Fruit fly (Drosophila melanogaster): ENCODE measurements around the gene Pus7.

Pus7 gene

dm6 chr3L:8554024-8554642 lies 44.3 kb downstream of the Pus7 start (continued):
- TF ChIP-seq gt (GFP tag; IDR thresholded peaks at IDR 0.05) (no peak), pfk (GFP tag; optimal IDR thresholded peaks at IDR 0.05) (no peak), CG30431 (GFP tag; optimal IDR thresholded peaks at IDR 0.05) (no peak), CG3407 (GFP tag; optimal IDR thresholded peaks at IDR 0.05) (no peak), repo (GFP tag; optimal IDR thresholded peaks at IDR 0.05) (no peak), CG12769 (tag; optimal IDR thresholded peaks at IDR 0.05) (peak; percentile 13), kni (GFP tag; optimal IDR thresholded peaks at IDR 0.05) (no peak), CG33557 (GFP tag; optimal IDR thresholded peaks at IDR 0.05) (no peak), Mad (GFP tag; optimal IDR thresholded peaks at IDR 0.05) (no peak), CG10274 (GFP tag; optimal IDR thresholded peaks at IDR 0.05) (no peak), CG34376 (GFP tag; optimal IDR thresholded peaks at IDR 0.05) (peak; percentile 19), CG10321 (GFP tag; IDR thresholded peaks at IDR 0.05) (no peak), CG1529 (GFP tag; optimal IDR thresholded peaks at IDR 0.05) (no peak), Hmx (GFP tag; optimal IDR thresholded peaks at IDR 0.05) (no peak), tap (tag; optimal IDR thresholded peaks at IDR 0.05) (no peak), CG1603 (tag; optimal IDR thresholded peaks at IDR 0.05) (no peak), ac (GFP tag; optimal IDR thresholded peaks at IDR 0.05) (no peak), Oli (tag; optimal IDR thresholded peaks at IDR 0.05) (no peak), CG9609 (GFP tag; optimal IDR thresholded peaks at IDR 0.05) (no peak), lov (optimal IDR thresholded peaks at IDR 0.05) (no peak), lov (GFP tag; IDR thresholded peaks at IDR 0.05) (no peak), trem (tag; optimal IDR thresholded peaks at IDR 0.05) (no peak), br (optimal IDR thresholded peaks at IDR 0.05) (no peak), grn (GFP tag; optimal IDR thresholded peaks at IDR 0.05) (peak; percentile 26), gro (GFP tag; optimal IDR thresholded peaks at IDR 0.05) (no peak), Deaf1 (tag; optimal IDR thresholded peaks at IDR 0.05) (peak; percentile 19), gcm (GFP tag; optimal IDR thresholded peaks at IDR 0.05) (no peak), NC2α (GFP tag; optimal IDR thresholded peaks at IDR 0.05) (no peak), Dfd (GFP tag; optimal IDR thresholded peaks at IDR 0.05) (no peak), zfh1 (GFP tag; IDR thresholded peaks at IDR 0.05) (no peak), tgo (GFP tag; IDR thresholded peaks at IDR 0.05) (no peak), CG4730 (GFP tag; IDR thresholded peaks at IDR 0.05) (no peak), zfh2 (GFP tag; optimal IDR thresholded peaks at IDR 0.05) (no peak), sr (GFP tag; IDR thresholded peaks at IDR 0.05) (peak; percentile 94), CG17186 (GFP tag; optimal IDR thresholded peaks at IDR 0.05) (no peak), jumu (GFP tag; optimal IDR thresholded peaks at IDR 0.05) (no peak), GATAe (GFP tag; conservative IDR thresholded peaks at IDR 0.05) (peak; percentile 42; the same call in 1 of the 2 replicates), ind (GFP tag; optimal IDR thresholded peaks at IDR 0.05) (no peak), vnd (GFP tag; IDR thresholded peaks at IDR 0.05; ENCODE audit: partially characterized antibody) (no peak), exex (tag; optimal IDR thresholded peaks at IDR 0.05) (peak; percentile 57), CG14860 (GFP tag; IDR thresholded peaks at IDR 0.05; ENCODE audit: partially characterized antibody) (no peak), CG12236 (GFP tag; optimal IDR thresholded peaks at IDR 0.05) (no peak), zen (tag; optimal IDR thresholded peaks at IDR 0.05) (no peak), grau (tag; optimal IDR thresholded peaks at IDR 0.05) (no peak), CG7745 (tag; optimal IDR thresholded peaks at IDR 0.05) (no peak), Taf1 (GFP tag; IDR thresholded peaks at IDR 0.05) (no peak), fru (optimal IDR thresholded peaks at IDR 0.05) (no peak), CG17829 (tag; optimal IDR thresholded peaks at IDR 0.05) (no peak), HHEX (GFP tag; optimal IDR thresholded peaks at IDR 0.05) (no peak), CG2129 (GFP tag; IDR thresholded peaks at IDR 0.05; ENCODE audit: partially characterized antibody) (no peak), phol (tag; optimal IDR thresholded peaks at IDR 0.05) (no peak), vfl (GFP tag; optimal IDR thresholded peaks at IDR 0.05) (no peak)

All from whole organism, embryonic.